Fruit fly (Drosophila melanogaster) whole organism, embryonic: ENCODE results near the gene IntS10.

Experiments
- CG11560 ChIP-seq: fragments of 200-800 bp; sonication (Bioruptor generic); IDR thresholded peaks from 3 replicates; pipeline ENCODE4 v1.3.6; 2022; ENCODE audit warnings: missing biosample characterization, missing genetic modification characterization
- CG34376 ChIP-seq: fragments of 200-800 bp; sonication (Bioruptor generic); optimal IDR thresholded peaks from 2 replicates; lab custom pipeline; 2018; ENCODE audit warnings: missing biosample characterization, mild to moderate bottlenecking, missing genetic modification characterization
- CG7928 ChIP-seq: fragments of 200-800 bp; sonication (Bioruptor generic); optimal IDR thresholded peaks from 2 replicates; lab custom pipeline; 2017; ENCODE audit warnings: missing biosample characterization, mild to moderate bottlenecking, missing genetic modification characterization
- CG8478 ChIP-seq: fragments of >200 bp; optimal IDR thresholded peaks from 2 replicates; lab custom pipeline; 2018
- Dfd ChIP-seq, 2 experiments: fragments of >200 bp; optimal IDR thresholded peaks; 2 replicates each; lab custom pipeline; 2017; ENCODE audit warnings: missing biosample characterization in 2 of 2, missing genetic modification characterization in 2 of 2
- E2f2 ChIP-seq: fragments of 200-800 bp; sonication (Bioruptor generic); IDR thresholded peaks from 2 replicates; pipeline ENCODE4 v1.3.6; 2022; ENCODE audit warnings: missing biosample characterization, missing genetic modification characterization
- dan ChIP-seq: fragments of 200-800 bp; sonication (Bioruptor generic); IDR thresholded peaks from 2 replicates; pipeline ENCODE4 v1.3.6; 2022; ENCODE audit warnings: missing biosample characterization, missing genetic modification characterization
- sim ChIP-seq: fragments of 200-800 bp; sonication (Bioruptor generic); IDR thresholded peaks from 2 replicates; pipeline ENCODE4 v1.3.6; 2022; ENCODE audit warnings: missing biosample characterization, missing genetic modification characterization
- vvl ChIP-seq: fragments of 200-800 bp; sonication (Bioruptor generic); IDR thresholded peaks from 2 replicates; pipeline ENCODE4 v1.3.6; 2022; ENCODE audit warnings: missing biosample characterization, missing genetic modification characterization
- z ChIP-seq: fragments of 200-800 bp; sonication (Bioruptor generic); IDR thresholded peaks from 3 replicates; pipeline ENCODE4 v1.3.6; 2022; ENCODE audit warnings: missing biosample characterization, missing genetic modification characterization
- zf30C ChIP-seq: fragments of 200-800 bp; sonication (Bioruptor generic); optimal IDR thresholded peaks from 3 replicates; lab custom pipeline; 2018; ENCODE audit warnings: missing biosample characterization, mild to moderate bottlenecking, missing genetic modification characterization

- TF ChIP-seq CG11560 (tag; lab: Robert Waterston, UW), result no peak
- no peak for TF ChIP-seq sim (GFP tag; lab: Robert Waterston, UW)
- TF ChIP-seq E2f2 (GFP tag; lab: Robert Waterston, UW), result no peak
- no peak for TF ChIP-seq vvl
- no peak for TF ChIP-seq dan
- no peak for TF ChIP-seq Dfd (GFP tag; optimal IDR thresholded peaks at IDR 0.05; lab: Kevin White, UChicago)
- no peak for TF ChIP-seq CG7928 (GFP tag; lab: Kevin White, UChicago)
- 0 out of 3 replicates have a peak, but pooled peaks have one; percentile 18 for TF ChIP-seq z
- no peak for TF ChIP-seq CG34376
- TF ChIP-seq CG8478 (lab: Kevin White, UChicago), result no peak
- no peak for TF ChIP-seq zf30C (GFP tag; lab: Kevin White, UChicago)
Observed at dm6 chr3L:3848687-3849270, 42.3 kb downstream of the IntS10 start.
